Worm (Caenorhabditis elegans) whole organism, L1 larva: ENCODE measurements around the gene sto-3.

ENCODE experiments used
- dsc-1 ChIP-seq: sonication (generic microtip); optimal IDR thresholded peaks from 2 replicates; lab custom pipeline; 2016; ENCODE audit warnings: mild to moderate bottlenecking, missing genetic modification characterization, missing compliant biosample characterization
- nhr-28 ChIP-seq: fragments of 150-350 bp; optimal IDR thresholded peaks from 2 replicates; lab custom pipeline; 2014; ENCODE audit warnings: missing biosample characterization, missing genetic modification characterization
- pqm-1 ChIP-seq: sonication (generic microtip); optimal IDR thresholded peaks from 3 replicates; lab custom pipeline; 2017; ENCODE audit warnings: missing biosample characterization, missing genetic modification characterization
- skn-1 ChIP-seq: fragments of 150-350 bp; optimal IDR thresholded peaks from 2 replicates; lab custom pipeline; 2014; ENCODE audit warnings: missing biosample characterization, missing genetic modification characterization

DNA sequence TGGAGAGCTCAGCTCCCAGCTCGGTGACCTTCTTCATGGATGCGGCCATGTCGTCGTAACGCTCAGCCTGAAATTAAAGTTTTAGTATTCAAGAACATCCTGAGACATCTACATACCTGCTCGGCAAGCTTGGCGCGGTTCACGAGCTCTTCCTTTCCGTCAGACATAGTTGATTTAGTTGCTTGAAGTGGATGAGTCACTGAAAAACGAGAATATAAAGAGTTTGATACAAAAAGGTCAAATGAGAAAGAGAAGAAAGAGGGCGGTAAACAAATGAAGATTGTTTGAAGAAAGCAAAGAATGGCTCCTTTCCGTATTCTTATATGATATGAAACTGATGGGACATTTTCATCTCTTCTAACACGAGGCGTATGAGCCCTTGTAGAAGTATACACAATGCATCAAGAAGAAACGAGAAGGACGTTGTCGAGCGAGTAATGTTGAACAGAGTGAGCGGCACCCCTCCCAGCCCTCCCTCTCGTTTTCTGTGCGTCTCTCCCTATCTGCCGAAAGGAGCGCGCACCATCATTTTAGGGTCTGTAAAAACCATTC lies 16.6 kb downstream of the sto-3 start, which contains the start of gene ftt-2:
- TF ChIP-seq skn-1 (tag; lab: Kevin White, UChicago) (no peak), pqm-1 (tag; lab: Kevin White, UChicago) (no peak), nhr-28 (tag; lab: Kevin White, UChicago) (no peak), dsc-1 (tag; lab: Kevin White, UChicago) (no peak)
